Fruit fly (Drosophila melanogaster) whole organism, pupa: ENCODE results near the gene CG10237.
A peak's percentile ranks its signal among the peaks of the same experiment; 100 is the strongest.

Source experiments
- CG10348 ChIP-seq: fragments of 200-800 bp; sonication (Bioruptor generic); IDR thresholded peaks from 2 replicates; pipeline ENCODE4 v1.3.6; 2022; ENCODE audit warnings: missing biosample characterization, missing genetic modification characterization
- CG12605 ChIP-seq: fragments of 200-800 bp; sonication (Bioruptor generic); IDR thresholded peaks from 2 replicates; pipeline ENCODE4 v1.3.6; 2022; ENCODE audit warnings: missing biosample characterization, missing genetic modification characterization
- CG13204 ChIP-seq: fragments of 200-800 bp; sonication (Bioruptor generic); optimal IDR thresholded peaks from 2 replicates; lab custom pipeline; 2018; ENCODE audit warnings: missing biosample characterization, mild to moderate bottlenecking, missing genetic modification characterization, moderate library complexity
- CG14655 ChIP-seq: fragments of 200-800 bp; sonication (Bioruptor generic); optimal IDR thresholded peaks from 3 replicates; lab custom pipeline; 2017; ENCODE audit warnings: mild to moderate bottlenecking, missing biosample characterization, missing genetic modification reagents, missing genetic modification characterization
- CG15710 ChIP-seq: fragments of 200-800 bp; sonication (Bioruptor generic); optimal IDR thresholded peaks from 2 replicates; lab custom pipeline; 2018; ENCODE audit warnings: missing biosample characterization, mild to moderate bottlenecking, missing genetic modification characterization, moderate library complexity
- CG17806 ChIP-seq: fragments of 200-800 bp; sonication (Bioruptor generic); optimal IDR thresholded peaks from 2 replicates; lab custom pipeline; 2018; ENCODE audit warnings: missing biosample characterization, mild to moderate bottlenecking, missing genetic modification characterization, moderate library complexity
- CG32121 ChIP-seq: fragments of 200-800 bp; sonication (Bioruptor generic); IDR thresholded peaks from 2 replicates; pipeline ENCODE4 v1.3.6; 2022; ENCODE audit warnings: missing biosample characterization, missing genetic modification characterization
- CG34367 ChIP-seq: fragments of 200-800 bp; sonication (Bioruptor generic); optimal IDR thresholded peaks from 2 replicates; lab custom pipeline; 2018; ENCODE audit warnings: missing biosample characterization, mild to moderate bottlenecking, missing genetic modification characterization
- CG4496 ChIP-seq: fragments of 200-800 bp; sonication (Bioruptor generic); IDR thresholded peaks from 3 replicates; pipeline ENCODE4 v1.3.6; 2022; ENCODE audit warnings: missing biosample characterization, missing genetic modification characterization
- CG8159 ChIP-seq: fragments of 200-800 bp; sonication (Bioruptor generic); optimal IDR thresholded peaks from 3 replicates; lab custom pipeline; 2018; ENCODE audit warnings: missing biosample characterization, mild to moderate bottlenecking, missing genetic modification characterization, moderate library complexity
- CG8301 ChIP-seq: fragments of 200-800 bp; sonication (Bioruptor generic); optimal IDR thresholded peaks from 2 replicates; lab custom pipeline; 2018; ENCODE audit warnings: missing biosample characterization, mild to moderate bottlenecking, missing genetic modification characterization
- CG9948 ChIP-seq: fragments of 200-800 bp; sonication (Bioruptor generic); optimal IDR thresholded peaks from 2 replicates; lab custom pipeline; 2018; ENCODE audit warnings: missing biosample characterization, mild to moderate bottlenecking, missing genetic modification characterization, moderate library complexity
- D1 ChIP-seq: fragments of 200-800 bp; sonication (Bioruptor generic); optimal IDR thresholded peaks from 2 replicates; lab custom pipeline; 2018; ENCODE audit warnings: missing biosample characterization, mild to moderate bottlenecking, missing genetic modification characterization, moderate library complexity
- EcR ChIP-seq: fragments of 200-800 bp; sonication (Bioruptor generic); optimal IDR thresholded peaks from 3 replicates; lab custom pipeline; 2019; ENCODE audit warnings: missing biosample characterization, missing genetic modification characterization, mild to moderate bottlenecking, moderate library complexity, missing genetic modification reagents
- Ets98B ChIP-seq: fragments of 200-800 bp; sonication (Bioruptor generic); IDR thresholded peaks from 2 replicates; pipeline ENCODE4 v1.3.6; 2022; ENCODE audit warnings: missing biosample characterization, missing genetic modification characterization
- Pif1A ChIP-seq: fragments of 200-800 bp; sonication (Bioruptor generic); optimal IDR thresholded peaks from 3 replicates; lab custom pipeline; 2016; ENCODE audit warnings: missing biosample characterization, missing genetic modification characterization
- Pif1B ChIP-seq: fragments of 200-800 bp; sonication (Bioruptor generic); optimal IDR thresholded peaks from 3 replicates; lab custom pipeline; 2016; ENCODE audit warnings: missing biosample characterization, missing genetic modification characterization
- Snoo ChIP-seq: fragments of 200-800 bp; sonication (Bioruptor generic); optimal IDR thresholded peaks from 3 replicates; lab custom pipeline; 2017; ENCODE audit warnings: missing biosample characterization, mild to moderate bottlenecking, missing genetic modification characterization, inconsistent platforms
- fd96Ca ChIP-seq: fragments of 200-800 bp; sonication (Bioruptor generic); IDR thresholded peaks from 3 replicates; pipeline ENCODE4 v1.3.6; 2022; ENCODE audit warnings: missing biosample characterization, missing genetic modification characterization
- gl ChIP-seq: fragments of 200-800 bp; sonication (Bioruptor generic); optimal IDR thresholded peaks from 2 replicates; lab custom pipeline; 2018; ENCODE audit warnings: missing biosample characterization, mild to moderate bottlenecking, missing genetic modification characterization
- rn ChIP-seq: fragments of 200-800 bp; sonication (Bioruptor generic); IDR thresholded peaks from 2 replicates; pipeline ENCODE4 v1.3.6; 2022; ENCODE audit warnings: missing biosample characterization, missing genetic modification characterization

The CG10237 gene

dm6 chr2L:19479249-19479984, 36.9 kb upstream of the CG10237 start:
- TF ChIP-seq EcR (no peak), CG17806 (tag; lab: Kevin White, UChicago) (no peak), CG32121 (GFP tag; lab: Robert Waterston, UW) (no peak), Snoo (tag; lab: Kevin White, UChicago) (no peak), CG4496 (GFP tag; lab: Robert Waterston, UW) (no peak), D1 (no peak), Pif1B (GFP tag; lab: Kevin White, UChicago) (no peak), CG34367 (tag; lab: Kevin White, UChicago) (no peak), Pif1A (no peak), gl (no peak), CG14655 (no peak), Ets98B (GFP tag; lab: Robert Waterston, UW) (no peak), CG8159 (tag; lab: Kevin White, UChicago) (no peak), CG10348 (GFP tag; lab: Robert Waterston, UW) (no peak), CG8301 (no peak), CG12605 (GFP tag; lab: Robert Waterston, UW) (no peak), CG13204 (GFP tag; lab: Kevin White, UChicago) (no peak)

- no peak for TF ChIP-seq gl
- TF ChIP-seq Pif1A: no peak
- no peak for TF ChIP-seq EcR
- TF ChIP-seq Pif1B (GFP tag; lab: Kevin White, UChicago): no peak
- TF ChIP-seq CG8159 (tag; lab: Kevin White, UChicago): no peak
- no peak for TF ChIP-seq CG15710 (tag; lab: Kevin White, UChicago)
- no peak for TF ChIP-seq CG9948 (tag; lab: Kevin White, UChicago)
- TF ChIP-seq fd96Ca (GFP tag; lab: Robert Waterston, UW): no peak
- TF ChIP-seq CG4496 (GFP tag; lab: Robert Waterston, UW): no peak
- no peak for TF ChIP-seq CG14655
- no peak for TF ChIP-seq CG32121 (GFP tag; lab: Robert Waterston, UW)
- no peak for TF ChIP-seq CG13204 (GFP tag; lab: Kevin White, UChicago)
- no peak for TF ChIP-seq CG17806 (tag; lab: Kevin White, UChicago)
- no peak for TF ChIP-seq rn (GFP tag; lab: Robert Waterston, UW)
- TF ChIP-seq CG34367 (tag; lab: Kevin White, UChicago): no peak
- TF ChIP-seq Ets98B (GFP tag; lab: Robert Waterston, UW): no peak
- no peak for TF ChIP-seq CG10348 (GFP tag; lab: Robert Waterston, UW)
- no peak for TF ChIP-seq CG8301
- TF ChIP-seq Snoo (tag; lab: Kevin White, UChicago): no peak
These were observed 31.0 kb upstream of the CG10237 start for dm6 chr2L:19473397-19474009.

dm6 chr2L:19472256-19472655, 29.7 kb upstream of the CG10237 start:
- TF ChIP-seq CG32121 (GFP tag; lab: Robert Waterston, UW) (no peak), rn (GFP tag; lab: Robert Waterston, UW) (no peak), CG14655 (no peak), Pif1B (GFP tag; lab: Kevin White, UChicago) (no peak), gl (no peak), CG4496 (GFP tag; lab: Robert Waterston, UW) (no peak), CG17806 (tag; lab: Kevin White, UChicago) (no peak), CG10348 (GFP tag; lab: Robert Waterston, UW) (no peak), D1 (no peak), CG8159 (tag; lab: Kevin White, UChicago) (no peak), CG9948 (tag; lab: Kevin White, UChicago) (no peak), Snoo (tag; lab: Kevin White, UChicago) (no peak), CG15710 (tag; lab: Kevin White, UChicago) (no peak), Pif1A (no peak), CG13204 (GFP tag; lab: Kevin White, UChicago) (no peak)

dm6 chr2L:19469751-19470150, 27.2 kb upstream of the CG10237 start:
- peak; percentile 41 for TF ChIP-seq CG8159 (tag; lab: Kevin White, UChicago)
- no peak for TF ChIP-seq CG32121 (GFP tag; lab: Robert Waterston, UW)

dm6 chr2L:19469090-19469489, 26.6 kb upstream of the CG10237 start:
- TF ChIP-seq D1 (no peak), CG9948 (tag; lab: Kevin White, UChicago) (no peak), Snoo (tag; lab: Kevin White, UChicago) (no peak), gl (no peak), rn (GFP tag; lab: Robert Waterston, UW) (no peak), Pif1A (no peak), CG4496 (GFP tag; lab: Robert Waterston, UW) (no peak), CG12605 (GFP tag; lab: Robert Waterston, UW) (no peak), EcR (no peak), Ets98B (GFP tag; lab: Robert Waterston, UW) (no peak), CG17806 (tag; lab: Kevin White, UChicago) (no peak), CG14655 (no peak), CG32121 (GFP tag; lab: Robert Waterston, UW) (no peak), CG15710 (tag; lab: Kevin White, UChicago) (no peak), CG8159 (tag; lab: Kevin White, UChicago) (no peak), Pif1B (GFP tag; lab: Kevin White, UChicago) (no peak)
